Fruit fly (Drosophila melanogaster) whole organism, prepupa: ENCODE measurements around the gene CG12766.

Experiments used
- Blimp-1 ChIP-seq: fragments of 200-800 bp; sonication (Bioruptor generic); optimal IDR thresholded peaks from 3 replicates; lab custom pipeline; 2017; ENCODE audit warnings: missing biosample characterization, missing genetic modification characterization, mild to moderate bottlenecking, moderate library complexity, missing genetic modification reagents
- CG10631 ChIP-seq: fragments of 200-800 bp; sonication (Bioruptor generic); optimal IDR thresholded peaks from 2 replicates; lab custom pipeline; 2016; ENCODE audit warnings: missing biosample characterization, missing genetic modification characterization
- CG11762 ChIP-seq: fragments of 200-800 bp; sonication (Bioruptor generic); optimal IDR thresholded peaks from 3 replicates; lab custom pipeline; 2016; ENCODE audit warnings: missing biosample characterization, missing genetic modification characterization; ENCODE audit not compliant: insufficient read depth
- CG11902 ChIP-seq: fragments of 200-800 bp; sonication (Bioruptor generic); optimal IDR thresholded peaks from 3 replicates; lab custom pipeline; 2016; ENCODE audit warnings: missing biosample characterization, missing genetic modification characterization
- CG15336 ChIP-seq: fragments of 200-800 bp; sonication (Bioruptor generic); IDR thresholded peaks from 2 replicates; pipeline ENCODE4 v1.3.6; 2022; ENCODE audit warnings: missing biosample characterization, missing genetic modification characterization
- CG16779 ChIP-seq: fragments of 200-800 bp; sonication (Bioruptor generic); optimal IDR thresholded peaks from 3 replicates; lab custom pipeline; 2017; ENCODE audit warnings: missing biosample characterization, mild to moderate bottlenecking, missing genetic modification characterization
- CG6276 ChIP-seq: fragments of 200-800 bp; sonication (Bioruptor generic); optimal IDR thresholded peaks from 2 replicates; lab custom pipeline; 2017; ENCODE audit warnings: missing biosample characterization, mild to moderate bottlenecking, missing genetic modification characterization
- CG6792 ChIP-seq: fragments of 200-800 bp; sonication (Bioruptor generic); optimal IDR thresholded peaks from 3 replicates; lab custom pipeline; 2016; ENCODE audit warnings: missing biosample characterization, missing genetic modification characterization
- CG6808 ChIP-seq: fragments of 200-800 bp; sonication (Bioruptor generic); optimal IDR thresholded peaks from 3 replicates; lab custom pipeline; 2017; ENCODE audit warnings: missing biosample characterization, missing genetic modification characterization, mild to moderate bottlenecking, moderate library complexity, missing genetic modification reagents
- CG7368 ChIP-seq: fragments of 200-800 bp; sonication (Bioruptor generic); optimal IDR thresholded peaks from 3 replicates; lab custom pipeline; 2016; ENCODE audit warnings: missing biosample characterization, missing genetic modification characterization
- CG8632 ChIP-seq: fragments of 200-800 bp; sonication (Bioruptor generic); optimal IDR thresholded peaks from 3 replicates; lab custom pipeline; 2016; ENCODE audit warnings: missing biosample characterization, missing genetic modification characterization
- CG9139 ChIP-seq: fragments of 200-800 bp; sonication (Bioruptor generic); optimal IDR thresholded peaks from 3 replicates; lab custom pipeline; 2017; ENCODE audit warnings: missing biosample characterization, mild to moderate bottlenecking, missing genetic modification characterization
- Eip78C ChIP-seq: fragments of 200-800 bp; sonication (Bioruptor generic); peaks from one replicate; lab custom pipeline; 2016; ENCODE audit warnings: missing biosample characterization, missing genetic modification characterization
- Ets21C ChIP-seq: fragments of 200-800 bp; sonication (Bioruptor generic); optimal IDR thresholded peaks from 3 replicates; lab custom pipeline; 2016; ENCODE audit warnings: missing biosample characterization, missing genetic modification characterization
- Hr38 ChIP-seq: sonication (Bioruptor generic); optimal IDR thresholded peaks from 2 replicates; lab custom pipeline; 2016; ENCODE audit warnings: missing biosample characterization, missing genetic modification characterization
- Hr4 ChIP-seq: fragments of 200-800 bp; sonication (Bioruptor generic); optimal IDR thresholded peaks from 3 replicates; lab custom pipeline; 2016; ENCODE audit warnings: missing biosample characterization, missing genetic modification characterization
- OdsH ChIP-seq: fragments of 200-800 bp; sonication (Bioruptor generic); optimal IDR thresholded peaks from 3 replicates; lab custom pipeline; 2016; ENCODE audit warnings: missing biosample characterization, missing genetic modification characterization
- Sox102F ChIP-seq: fragments of 200-800 bp; sonication (Bioruptor generic); optimal IDR thresholded peaks from 2 replicates; lab custom pipeline; 2016; ENCODE audit warnings: missing biosample characterization, mild to moderate bottlenecking, missing genetic modification characterization
- acj6 ChIP-seq: fragments of 200-800 bp; sonication (Bioruptor generic); optimal IDR thresholded peaks from 3 replicates; lab custom pipeline; 2016; ENCODE audit warnings: missing biosample characterization, missing genetic modification characterization
- cyc ChIP-seq: fragments of 200-800 bp; sonication (Bioruptor generic); optimal IDR thresholded peaks from 3 replicates; lab custom pipeline; 2016; ENCODE audit warnings: missing biosample characterization, missing genetic modification characterization
- eg ChIP-seq: fragments of 200-800 bp; sonication (Bioruptor generic); IDR thresholded peaks from 3 replicates; pipeline ENCODE4 v1.3.6; 2022; ENCODE audit warnings: missing biosample characterization, missing genetic modification characterization
- esn ChIP-seq: fragments of 200-800 bp; sonication (Bioruptor generic); optimal IDR thresholded peaks from 2 replicates; lab custom pipeline; 2016; ENCODE audit warnings: missing biosample characterization, mild to moderate bottlenecking, missing genetic modification characterization, moderate library complexity
- fd85E ChIP-seq: fragments of 200-800 bp; sonication (Bioruptor generic); optimal IDR thresholded peaks from 3 replicates; lab custom pipeline; 2016; ENCODE audit warnings: missing biosample characterization, missing genetic modification characterization
- fkh ChIP-seq: fragments of 200-800 bp; sonication (Bioruptor generic); optimal IDR thresholded peaks from 3 replicates; lab custom pipeline; 2017; ENCODE audit warnings: missing biosample characterization, mild to moderate bottlenecking, missing genetic modification characterization, moderate library complexity
- lz ChIP-seq: fragments of 200-800 bp; sonication (Bioruptor generic); optimal IDR thresholded peaks from 3 replicates; lab custom pipeline; 2016; ENCODE audit warnings: missing biosample characterization, missing genetic modification characterization
- ss ChIP-seq, 2 experiments: fragments of 200-800 bp; sonication (Bioruptor generic); optimal IDR thresholded peaks; 2 replicates in 1 of 2; 3 replicates in 1 of 2; lab custom pipeline; 2017 to 2018; ENCODE audit warnings: mild to moderate bottlenecking in 2 of 2, missing biosample characterization in 2 of 2, missing genetic modification characterization in 2 of 2, moderate library complexity in 1 of 2
- topi ChIP-seq: fragments of 200-800 bp; sonication (Bioruptor generic); optimal IDR thresholded peaks from 3 replicates; lab custom pipeline; 2016; ENCODE audit warnings: missing biosample characterization, missing genetic modification characterization
- vri ChIP-seq: fragments of 200-800 bp; sonication (Bioruptor generic); optimal IDR thresholded peaks from 3 replicates; lab custom pipeline; 2016; ENCODE audit warnings: missing biosample characterization, mild to moderate bottlenecking, missing genetic modification characterization

Gene CG12766

DNA sequence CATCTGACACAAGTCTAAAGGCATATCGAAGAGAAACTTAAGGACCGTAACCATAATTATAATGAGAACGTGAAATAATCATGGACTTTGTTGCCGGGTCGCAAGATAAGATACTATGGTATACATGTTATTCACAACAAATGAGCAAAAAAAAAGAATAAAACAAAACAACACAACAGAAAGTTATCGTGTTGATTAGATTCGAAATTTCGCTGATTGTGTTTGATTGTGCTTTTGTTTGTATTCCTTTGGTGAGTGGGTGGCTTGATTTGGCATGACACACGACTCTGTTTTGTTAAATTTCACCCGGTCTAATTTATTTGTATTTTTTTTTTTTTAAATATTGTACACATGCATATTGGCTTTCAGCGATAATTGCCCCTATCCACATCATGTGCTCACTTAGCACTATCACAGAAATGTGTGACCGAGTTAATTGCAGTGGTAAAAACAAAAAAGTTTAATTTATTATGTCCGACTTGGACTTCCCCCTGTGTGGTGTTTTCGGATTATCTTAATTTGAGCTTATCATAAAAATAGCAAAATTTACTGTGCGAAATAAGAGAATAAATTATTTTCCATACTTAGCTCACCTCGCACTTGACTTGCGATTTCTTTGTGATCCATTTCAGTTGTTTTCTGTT lies 16.2 kb downstream of the CG12766 start:
- TF ChIP-seq CG16779 (tag; lab: Kevin White, UChicago) (no peak), vri (GFP tag; lab: Kevin White, UChicago) (peak; percentile 74)

dm6 chr3L:3912134-3912533 lies 27.8 kb downstream of the CG12766 start:
- TF ChIP-seq CG10631 (GFP tag; lab: Kevin White, UChicago) (no peak), CG6808 (GFP tag; lab: Kevin White, UChicago) (no peak), topi (GFP tag; lab: Kevin White, UChicago) (no peak), CG15336 (GFP tag; lab: Robert Waterston, UW) (no peak), CG11762 (GFP tag; lab: Kevin White, UChicago) (no peak)

dm6 chr3L:3909831-3910230 lies 30.1 kb downstream of the CG12766 start, which contains the start of gene mge:
Gene mge, minus strand, starts transcription at chr3L:3909931.
- TF ChIP-seq CG6276 (GFP tag; lab: Kevin White, UChicago) (no peak), fd85E (GFP tag; lab: Kevin White, UChicago) (no peak), CG11762 (GFP tag; lab: Kevin White, UChicago) (no peak), CG10631 (GFP tag; lab: Kevin White, UChicago) (no peak), CG6792 (GFP tag; lab: Kevin White, UChicago) (no peak), eg (GFP tag; lab: Robert Waterston, UW) (no peak), CG8632 (GFP tag; lab: Kevin White, UChicago) (no peak), CG16779 (tag; lab: Kevin White, UChicago) (no peak), Hr4 (GFP tag; lab: Kevin White, UChicago) (no peak), Ets21C (no peak)

DNA sequence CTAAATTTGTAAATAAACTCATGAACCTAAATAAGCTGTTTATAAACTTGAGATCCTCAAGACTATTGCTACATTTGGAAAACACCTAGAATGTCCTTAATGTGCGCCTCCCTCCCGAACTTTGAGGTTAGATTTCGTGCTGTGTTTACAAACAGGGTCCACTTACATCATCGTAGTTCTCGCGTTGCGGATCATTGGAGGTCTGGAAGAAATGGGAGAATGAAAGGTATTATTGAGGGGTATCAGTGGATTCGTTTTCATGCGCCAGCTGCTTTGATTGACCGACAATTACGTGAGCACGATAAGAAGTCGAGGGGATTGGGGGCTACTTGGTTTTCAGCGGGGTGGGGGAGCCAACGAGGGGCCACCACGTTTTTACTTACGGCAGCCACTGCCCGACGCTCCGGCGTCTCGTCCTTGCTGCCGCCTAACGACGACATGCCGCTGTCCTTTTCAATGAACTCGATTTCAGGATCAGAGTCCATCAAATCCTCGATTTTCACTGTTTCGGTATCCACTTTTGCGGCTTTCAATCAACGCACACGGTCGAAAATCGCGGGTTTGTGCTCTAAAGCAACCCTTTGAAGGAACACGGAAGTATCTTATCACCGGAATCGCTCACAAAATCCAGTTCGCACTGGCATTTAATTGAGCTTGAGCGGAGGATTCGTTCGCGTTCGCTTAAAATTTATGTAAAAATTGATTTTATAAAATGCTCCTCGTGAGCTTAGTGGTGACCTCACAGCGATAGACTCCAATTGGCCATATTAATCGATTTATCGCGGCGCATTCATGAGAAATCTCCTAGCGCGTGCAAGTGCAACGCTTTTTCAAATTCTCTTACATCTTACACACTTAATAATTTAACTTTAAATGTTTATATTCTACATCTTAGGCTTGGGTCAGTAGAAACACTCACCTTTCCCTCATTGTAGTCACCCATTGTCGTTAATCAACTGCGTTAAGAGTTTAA lies 30.8 kb downstream of the CG12766 start:
- TF ChIP-seq cyc (GFP tag; lab: Kevin White, UChicago) (no peak), vri (GFP tag; lab: Kevin White, UChicago) (peak; percentile 81)

- TF ChIP-seq CG7368 (GFP tag; lab: Kevin White, UChicago) = no peak
- TF ChIP-seq Hr38 = no peak
- TF ChIP-seq OdsH (GFP tag; lab: Kevin White, UChicago) = no peak
- no peak for TF ChIP-seq CG9139
- no peak for TF ChIP-seq Blimp-1 (GFP tag; lab: Kevin White, UChicago)
- no peak for TF ChIP-seq cyc (GFP tag; lab: Kevin White, UChicago)
- TF ChIP-seq ss (GFP tag; optimal IDR thresholded peaks at IDR 0.05; lab: Kevin White, UChicago) = no peak
- TF ChIP-seq topi (GFP tag; lab: Kevin White, UChicago) = no peak
- peak; percentile 18 for TF ChIP-seq esn (GFP tag; lab: Kevin White, UChicago)
- no peak for TF ChIP-seq lz (GFP tag; lab: Kevin White, UChicago)
- no peak for TF ChIP-seq Sox102F
- no peak for TF ChIP-seq CG6808 (GFP tag; lab: Kevin White, UChicago)
- no peak for TF ChIP-seq acj6 (GFP tag; lab: Kevin White, UChicago)
- TF ChIP-seq fkh (GFP tag; lab: Kevin White, UChicago) = peak; percentile 93
- no peak for TF ChIP-seq CG8632 (GFP tag; lab: Kevin White, UChicago)
- no peak for TF ChIP-seq Eip78C (GFP tag; lab: Kevin White, UChicago)
- no peak for TF ChIP-seq CG11902
Measured at dm6 chr3L:3905111-3905510, 34.8 kb downstream of the CG12766 start, which contains the start of gene ida. Gene ida, plus strand, starts transcription at chr3L:3905344.
